Worm (Caenorhabditis elegans) whole organism, mixed stage, embryonic: Measurements from ENCODE around the gene ZK822.9.

Experiments used
- M03D4.4 ChIP-seq: sonication (generic microtip); optimal IDR thresholded peaks from 2 replicates; lab custom pipeline; 2017; ENCODE audit warnings: mild to moderate bottlenecking, missing genetic modification characterization, missing compliant biosample characterization
- bed-3 ChIP-seq: fragments of 200-800 bp; sonication (Bioruptor generic); optimal IDR thresholded peaks from 3 replicates; lab custom pipeline; 2018; ENCODE audit warnings: mild to moderate bottlenecking, missing genetic modification characterization, moderate library complexity, missing compliant biosample characterization
- blmp-1 ChIP-seq: fragments of 150-350 bp; optimal IDR thresholded peaks from 2 replicates; lab custom pipeline; 2014; ENCODE audit warnings: missing biosample characterization, missing genetic modification characterization
- ceh-39 ChIP-seq: fragments of 150-350 bp; optimal IDR thresholded peaks from 2 replicates; lab custom pipeline; 2014; ENCODE audit warnings: missing biosample characterization, missing genetic modification characterization
- ceh-43 ChIP-seq: fragments of 200-800 bp; sonication (Bioruptor generic); optimal IDR thresholded peaks from 2 replicates; lab custom pipeline; 2018; ENCODE audit warnings: mild to moderate bottlenecking, missing genetic modification characterization, moderate library complexity, missing compliant biosample characterization
- ceh-83 ChIP-seq: fragments of 200-800 bp; sonication (Bioruptor generic); optimal IDR thresholded peaks from 2 replicates; lab custom pipeline; 2018; ENCODE audit warnings: mild to moderate bottlenecking, missing genetic modification characterization, missing compliant biosample characterization
- ces-1 ChIP-seq: fragments of 150-350 bp; optimal IDR thresholded peaks from 2 replicates; lab custom pipeline; 2014; ENCODE audit warnings: missing biosample characterization, missing genetic modification reagents, missing genetic modification characterization
- cnd-1 ChIP-seq: fragments of 200-800 bp; sonication (Bioruptor generic); optimal IDR thresholded peaks from 2 replicates; lab custom pipeline; 2018; ENCODE audit warnings: mild to moderate bottlenecking, missing genetic modification characterization, missing compliant biosample characterization
- drap-1 ChIP-seq: fragments of 200-800 bp; sonication (Bioruptor generic); optimal IDR thresholded peaks from 3 replicates; lab custom pipeline; 2018; ENCODE audit warnings: mild to moderate bottlenecking, missing genetic modification characterization, missing compliant biosample characterization
- elt-1 ChIP-seq: sonication (generic microtip); optimal IDR thresholded peaks from 2 replicates; lab custom pipeline; 2017; ENCODE audit warnings: missing genetic modification characterization, mild to moderate bottlenecking, missing compliant biosample characterization, antibody characterized with exemption, moderate library complexity, borderline replicate concordance; ENCODE audit not compliant: insufficient read depth
- flh-1 ChIP-seq: fragments of 200-800 bp; sonication (Bioruptor generic); optimal IDR thresholded peaks from 2 replicates; lab custom pipeline; 2018; ENCODE audit warnings: mild to moderate bottlenecking, missing genetic modification characterization, moderate library complexity, missing compliant biosample characterization
- ham-2 ChIP-seq: fragments of 200-800 bp; sonication (Bioruptor generic); optimal IDR thresholded peaks from 2 replicates; lab custom pipeline; 2018; ENCODE audit warnings: mild to moderate bottlenecking, missing genetic modification characterization, missing compliant biosample characterization
- lin-13 ChIP-seq: fragments of 150-350 bp; optimal IDR thresholded peaks from 2 replicates; lab custom pipeline; 2014; ENCODE audit warnings: missing biosample characterization, missing genetic modification characterization
- lin-32 ChIP-seq: fragments of 200-800 bp; sonication (Bioruptor generic); optimal IDR thresholded peaks from 2 replicates; lab custom pipeline; 2018; ENCODE audit warnings: mild to moderate bottlenecking, missing genetic modification characterization, missing compliant biosample characterization
- lsy-2 ChIP-seq: fragments of 150-350 bp; optimal IDR thresholded peaks from 2 replicates; lab custom pipeline; 2014; ENCODE audit warnings: missing biosample characterization, missing genetic modification characterization
- mab-5 ChIP-seq: fragments of 150-350 bp; optimal IDR thresholded peaks from 2 replicates; lab custom pipeline; 2014; ENCODE audit warnings: missing biosample characterization, missing genetic modification characterization
- mep-1 ChIP-seq: fragments of 150-350 bp; optimal IDR thresholded peaks from 2 replicates; lab custom pipeline; 2017; ENCODE audit warnings: missing biosample characterization, missing genetic modification reagents, missing genetic modification characterization, inconsistent platforms
- mls-2 ChIP-seq: sonication (generic microtip); optimal IDR thresholded peaks from 2 replicates; lab custom pipeline; 2016; ENCODE audit warnings: mild to moderate bottlenecking, missing genetic modification characterization, moderate library complexity, missing compliant biosample characterization
- nhr-12 ChIP-seq: fragments of 150-350 bp; optimal IDR thresholded peaks from 2 replicates; lab custom pipeline; 2014; ENCODE audit warnings: missing biosample characterization, missing genetic modification characterization
- nhr-2 ChIP-seq: fragments of 150-350 bp; optimal IDR thresholded peaks from 2 replicates; lab custom pipeline; 2014; ENCODE audit warnings: missing biosample characterization, missing genetic modification characterization
- nhr-28 ChIP-seq: fragments of 150-350 bp; optimal IDR thresholded peaks from 2 replicates; lab custom pipeline; 2014; ENCODE audit warnings: missing biosample characterization, missing genetic modification characterization
- nhr-76 ChIP-seq: sonication (generic microtip); optimal IDR thresholded peaks from 2 replicates; lab custom pipeline; 2017; ENCODE audit warnings: missing biosample characterization, missing genetic modification characterization
- sem-2 ChIP-seq: fragments of 200-800 bp; sonication (Bioruptor generic); optimal IDR thresholded peaks from 2 replicates; lab custom pipeline; 2018; ENCODE audit warnings: mild to moderate bottlenecking, missing genetic modification characterization, missing compliant biosample characterization
- snpc-4 ChIP-seq: fragments of 150-350 bp; optimal IDR thresholded peaks from 2 replicates; lab custom pipeline; 2014; ENCODE audit warnings: missing biosample characterization, missing genetic modification characterization
- sptf-1 ChIP-seq: sonication (generic microtip); optimal IDR thresholded peaks from 2 replicates; lab custom pipeline; 2017; ENCODE audit warnings: mild to moderate bottlenecking, missing genetic modification characterization, moderate library complexity, missing compliant biosample characterization
- tbx-8 ChIP-seq: fragments of 200-800 bp; sonication (Bioruptor generic); optimal IDR thresholded peaks from 2 replicates; lab custom pipeline; 2018; ENCODE audit warnings: mild to moderate bottlenecking, missing genetic modification characterization, moderate library complexity, missing compliant biosample characterization
- unc-120 ChIP-seq: sonication (generic microtip); optimal IDR thresholded peaks from 2 replicates; lab custom pipeline; 2017; ENCODE audit warnings: missing genetic modification characterization, missing compliant biosample characterization; ENCODE audit not compliant: poor library complexity, severe bottlenecking
- unc-62 ChIP-seq: fragments of 150-350 bp; optimal IDR thresholded peaks from 2 replicates; lab custom pipeline; 2014; ENCODE audit warnings: missing biosample characterization, missing genetic modification reagents, missing genetic modification characterization
- zip-8 ChIP-seq: fragments of 150-350 bp; optimal IDR thresholded peaks from 2 replicates; lab custom pipeline; 2014; ENCODE audit warnings: missing biosample characterization, missing genetic modification characterization
- ztf-11 ChIP-seq: fragments of 150-350 bp; optimal IDR thresholded peaks from 2 replicates; lab custom pipeline; 2014; ENCODE audit warnings: missing biosample characterization, missing genetic modification characterization

Gene ZK822.9

DNA sequence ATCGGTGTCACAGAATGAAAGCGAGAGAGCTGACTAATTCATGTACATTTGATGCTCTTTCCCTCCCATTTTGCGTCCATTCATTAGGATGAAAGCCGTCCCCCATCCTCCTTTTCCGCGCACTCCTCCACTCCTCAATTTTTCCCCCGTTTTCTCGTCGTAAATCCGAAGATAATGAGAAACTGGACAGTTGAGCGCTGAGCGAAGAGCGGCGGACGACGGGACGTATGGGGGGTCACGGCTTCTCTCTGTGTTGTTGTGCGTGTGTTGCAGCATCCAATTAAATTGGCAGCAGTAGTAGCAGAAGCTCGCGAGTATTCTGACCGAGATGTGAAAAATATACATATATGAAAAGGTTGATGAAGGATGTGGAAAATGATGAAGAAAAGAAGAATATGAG, 43.8 kb upstream of the ZK822.9 start:
- peak; percentile 58 for TF ChIP-seq ces-1 (GFP tag; lab: Kevin White, UChicago)
- TF ChIP-seq sptf-1 (tag; lab: Kevin White, UChicago) = peak; percentile 4
- no peak for TF ChIP-seq bed-3
- no peak for TF ChIP-seq ceh-43 (GFP tag; lab: Kevin White, UChicago)
- no peak for TF ChIP-seq blmp-1

DNA sequence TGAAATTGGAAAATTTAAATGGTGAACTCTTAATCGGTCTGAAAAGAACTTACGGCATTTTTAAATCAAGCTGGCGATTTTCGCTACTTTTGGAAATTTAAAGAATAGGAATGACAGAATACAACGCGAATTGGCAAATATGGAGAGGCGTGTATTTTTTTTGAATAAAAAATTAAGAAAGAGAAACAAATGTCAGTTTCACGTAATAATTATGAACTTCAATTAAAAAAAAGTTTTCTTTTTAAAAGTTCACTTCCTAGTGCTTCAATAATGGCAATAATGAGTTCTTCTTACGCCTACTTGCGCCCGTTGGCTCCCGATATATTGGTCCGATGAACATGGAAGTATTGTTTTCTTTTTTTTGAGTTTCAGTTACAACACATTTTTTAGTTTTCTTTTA, 38.1 kb upstream of the ZK822.9 start, which contains the start of gene pph-2:
Gene pph-2 (minus strand): TSS at position 101 of the 400 bp plus-strand sequence.
- no peak for TF ChIP-seq ham-2
- TF ChIP-seq elt-1 (tag; lab: Kevin White, UChicago) = no peak
- no peak for TF ChIP-seq cnd-1 (tag; lab: Kevin White, UChicago)
- no peak for TF ChIP-seq mep-1
- TF ChIP-seq ceh-43 (GFP tag; lab: Kevin White, UChicago) = no peak
- TF ChIP-seq sem-2 = no peak
- TF ChIP-seq blmp-1 = no peak
- no peak for TF ChIP-seq ceh-83 (GFP tag; lab: Kevin White, UChicago)
- TF ChIP-seq, all 35 proteins: peak for 0

DNA sequence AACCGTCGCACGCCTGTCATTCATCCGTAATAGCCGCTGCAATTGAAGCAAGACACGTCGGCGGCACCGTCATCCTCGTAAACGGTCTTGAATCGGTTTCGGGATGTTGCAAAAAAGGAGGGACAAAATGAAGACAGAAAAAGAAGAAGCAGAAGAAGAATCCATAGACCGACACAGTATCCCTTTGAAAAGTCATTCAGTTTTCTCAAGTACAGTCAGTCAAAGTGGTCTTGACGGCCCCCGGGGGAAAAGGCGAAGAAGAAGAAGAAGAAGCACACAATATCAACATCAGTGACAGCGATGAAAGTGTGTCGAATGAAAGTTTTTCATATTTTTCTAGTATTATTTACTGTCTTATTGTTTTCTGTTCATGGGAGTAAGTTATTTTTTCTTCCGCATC, 37.5 kb upstream of the ZK822.9 start, which contains the start of gene cutl-27:
Gene cutl-27 (plus strand): TSS at position 301 of the 400 bp plus-strand sequence.
- TF ChIP-seq blmp-1 (no peak), snpc-4 (no peak), lin-32 (GFP tag; lab: Kevin White, UChicago) (no peak), nhr-76 (tag; lab: Kevin White, UChicago) (no peak), lsy-2 (tag; lab: Kevin White, UChicago) (no peak), zip-8 (tag; lab: Kevin White, UChicago) (no peak), ces-1 (GFP tag; lab: Kevin White, UChicago) (no peak), ztf-11 (tag; lab: Kevin White, UChicago) (no peak), flh-1 (GFP tag; lab: Kevin White, UChicago) (no peak), nhr-2 (tag; lab: Kevin White, UChicago) (no peak), nhr-28 (tag; lab: Kevin White, UChicago) (no peak), unc-120 (tag; lab: Kevin White, UChicago) (no peak)

DNA sequence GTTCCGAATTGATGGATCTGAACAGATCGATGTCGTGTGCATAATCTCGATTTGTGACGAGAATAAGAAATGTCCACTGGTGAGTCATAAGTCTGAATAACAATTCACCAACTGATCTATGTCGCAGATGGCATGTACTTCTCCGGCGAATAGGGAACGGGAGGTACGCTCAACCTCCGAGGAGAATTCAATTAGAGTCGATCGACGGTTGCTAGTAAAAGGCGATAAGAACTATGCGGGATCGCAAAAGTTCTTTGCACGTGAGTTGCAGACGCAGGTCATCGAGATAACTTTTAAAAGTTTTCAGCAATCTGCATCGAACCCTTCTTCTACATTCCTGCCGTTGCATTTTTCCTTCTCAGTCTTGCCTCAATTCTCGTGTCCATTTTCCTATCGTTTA, 33.2 kb upstream of the ZK822.9 start:
- TF ChIP-seq drap-1 (GFP tag; lab: Kevin White, UChicago) (no peak), mls-2 (no peak), unc-120 (tag; lab: Kevin White, UChicago) (no peak), tbx-8 (GFP tag; lab: Kevin White, UChicago) (no peak), nhr-12 (no peak), lsy-2 (tag; lab: Kevin White, UChicago) (no peak), ceh-83 (GFP tag; lab: Kevin White, UChicago) (no peak), zip-8 (tag; lab: Kevin White, UChicago) (no peak), cnd-1 (tag; lab: Kevin White, UChicago) (no peak), blmp-1 (no peak), ceh-39 (tag; lab: Kevin White, UChicago) (no peak), ztf-11 (tag; lab: Kevin White, UChicago) (no peak), lin-13 (tag; lab: Kevin White, UChicago) (no peak), snpc-4 (no peak), mep-1 (no peak)

DNA sequence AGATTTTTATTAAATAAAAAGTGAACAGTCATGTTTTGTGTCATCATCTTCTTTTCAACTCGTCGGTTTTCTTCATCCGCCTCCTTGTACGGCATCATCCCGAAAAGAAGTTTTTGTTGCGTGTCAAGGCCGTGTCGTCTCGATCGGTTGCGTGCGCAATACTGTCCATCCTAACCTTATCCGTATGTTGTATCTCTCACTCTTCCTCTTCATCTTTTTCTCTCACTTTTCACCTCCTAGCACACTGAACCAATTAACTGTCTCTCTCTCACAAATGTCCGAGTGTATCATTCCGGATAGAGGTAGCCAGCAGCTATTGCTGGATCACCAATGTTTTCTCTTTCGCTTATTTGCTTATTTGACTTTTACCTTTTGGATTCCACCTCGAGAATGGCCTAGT, 32.3 kb upstream of the ZK822.9 start:
- TF ChIP-seq M03D4.4 (tag; lab: Kevin White, UChicago) (no peak), flh-1 (GFP tag; lab: Kevin White, UChicago) (no peak), ham-2 (peak; percentile 94), lin-32 (GFP tag; lab: Kevin White, UChicago) (no peak), ceh-39 (tag; lab: Kevin White, UChicago) (no peak), mab-5 (tag; lab: Kevin White, UChicago) (no peak), zip-8 (tag; lab: Kevin White, UChicago) (no peak), blmp-1 (peak; percentile 63), ceh-43 (GFP tag; lab: Kevin White, UChicago) (no peak), nhr-76 (tag; lab: Kevin White, UChicago) (no peak), unc-62 (GFP tag; lab: Kevin White, UChicago) (peak; percentile 41), elt-1 (tag; lab: Kevin White, UChicago) (peak; percentile 75)
- TF ChIP-seq, all 35 proteins: peak for 4
